Worm (Caenorhabditis elegans): Measurements from ENCODE around the gene exos-7.

The exos-7 gene

DNA sequence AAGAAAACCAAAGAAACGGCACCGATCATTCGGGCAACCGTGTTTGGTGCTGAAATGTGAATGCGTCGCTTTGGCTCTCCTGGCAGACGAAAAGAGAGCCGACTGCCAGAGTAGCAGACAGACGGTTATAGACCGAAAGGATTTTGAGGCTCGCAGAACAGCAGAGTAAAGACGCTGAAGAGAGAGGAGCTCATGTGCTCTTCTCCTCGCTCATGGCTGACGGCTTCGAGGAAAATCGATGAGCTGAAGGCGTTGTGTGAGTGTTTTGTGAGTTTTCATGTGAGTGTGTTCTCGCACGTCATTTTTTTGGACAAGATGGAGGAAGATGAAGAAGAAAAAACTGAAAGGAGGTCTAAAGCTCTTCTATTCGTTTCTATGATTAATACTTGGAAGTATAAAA is 9.8 kb upstream of the exos-7 start, which contains the start of gene sbt-1:
Gene sbt-1 (minus strand): TSS at position 62 of the 400 bp plus-strand sequence.
- TF ChIP-seq B0310.2 (tag; optimal IDR thresholded peaks at IDR 0.05) (no peak), sea-1 (GFP tag; conservative IDR thresholded peaks at IDR 0.05) (no peak), flt-1 (GFP tag; IDR thresholded peaks at IDR 0.05) (no peak), pes-1 (GFP tag; IDR thresholded peaks at IDR 0.05) (no peak), tbx-37 (GFP tag; conservative IDR thresholded peaks at IDR 0.05) (no peak), hmg-4 (GFP tag; optimal IDR thresholded peaks at IDR 0.05) (no peak), ets-7 (tag; optimal IDR thresholded peaks at IDR 0.05) (no peak), hnd-1 (tag; optimal IDR thresholded peaks at IDR 0.05) (no peak), hmbx-1 (tag; optimal IDR thresholded peaks at IDR 0.05) (no peak), F13C5.2 (tag; optimal IDR thresholded peaks at IDR 0.05) (no peak), ceh-36 (tag; optimal IDR thresholded peaks at IDR 0.05) (no peak), ama-1 (optimal IDR thresholded peaks at IDR 0.05) (no peak)

- TF ChIP-seq ets-7 (tag; optimal IDR thresholded peaks at IDR 0.05) (no peak), ama-1 (optimal IDR thresholded peaks at IDR 0.05) (no peak), F13C5.2 (tag; optimal IDR thresholded peaks at IDR 0.05) (no peak), hmg-4 (GFP tag; optimal IDR thresholded peaks at IDR 0.05) (no peak), ceh-36 (tag; optimal IDR thresholded peaks at IDR 0.05) (no peak), hmbx-1 (tag; optimal IDR thresholded peaks at IDR 0.05) (no peak)
Measured at ce11 chrV:20829511-20829910, 9.2 kb upstream of the exos-7 start, which contains the start of gene num-1. num-1 (plus strand) TSS chrV:20829811.

ce11 chrV:20830409-20830808 is 8.3 kb upstream of the exos-7 start:
- TF ChIP-seq hnd-1 (tag; optimal IDR thresholded peaks at IDR 0.05) (no peak), tbx-11 (GFP tag; IDR thresholded peaks at IDR 0.05) (no peak), pes-1 (GFP tag; IDR thresholded peaks at IDR 0.05) (no peak), ceh-36 (tag; optimal IDR thresholded peaks at IDR 0.05) (no peak), flt-1 (GFP tag; IDR thresholded peaks at IDR 0.05) (no peak)

- TF ChIP-seq flt-1 (GFP tag; IDR thresholded peaks at IDR 0.05) (no peak), ets-7 (tag; optimal IDR thresholded peaks at IDR 0.05) (no peak), pes-1 (GFP tag; IDR thresholded peaks at IDR 0.05) (no peak), sea-1 (GFP tag; conservative IDR thresholded peaks at IDR 0.05) (no peak), ama-1 (optimal IDR thresholded peaks at IDR 0.05) (no peak), hmg-4 (GFP tag; optimal IDR thresholded peaks at IDR 0.05) (no peak)
Measured at ce11 chrV:20831867-20832266, 6.8 kb upstream of the exos-7 start.

ce11 chrV:20832554-20832963 is 6.1 kb upstream of the exos-7 start:
- TF ChIP-seq pes-1 (GFP tag; IDR thresholded peaks at IDR 0.05), result 0 out of 2 replicates have a peak, but pooled peaks have one; percentile 52
- TF ChIP-seq ceh-13 (GFP tag; optimal IDR thresholded peaks at IDR 0.05), result peak; percentile 24
- TF ChIP-seq F13C5.2 (tag; optimal IDR thresholded peaks at IDR 0.05), result no peak
- 0 out of 2 replicates have a peak, but pooled peaks have one; percentile 6 for TF ChIP-seq tbx-37 (GFP tag; conservative IDR thresholded peaks at IDR 0.05)
- no peak for TF ChIP-seq ets-7 (tag; optimal IDR thresholded peaks at IDR 0.05)
- no peak for TF ChIP-seq B0310.2 (tag; optimal IDR thresholded peaks at IDR 0.05)
- TF ChIP-seq aly-1 (tag; optimal IDR thresholded peaks at IDR 0.05), result no peak
- no peak for TF ChIP-seq flt-1 (GFP tag; IDR thresholded peaks at IDR 0.05)
- TF ChIP-seq tra-4 (tag; optimal IDR thresholded peaks at IDR 0.05), result no peak
- TF ChIP-seq sea-1 (GFP tag; conservative IDR thresholded peaks at IDR 0.05), result no peak
- no peak for TF ChIP-seq hmg-4 (GFP tag; optimal IDR thresholded peaks at IDR 0.05)
- no peak for TF ChIP-seq hmbx-1 (tag; optimal IDR thresholded peaks at IDR 0.05)
- TF ChIP-seq ama-1 (optimal IDR thresholded peaks at IDR 0.05), result no peak
- no peak for TF ChIP-seq scrt-1 (GFP tag; IDR thresholded peaks at IDR 0.05)

ce11 chrV:20837765-20838164 is 900 bp upstream of the exos-7 start, which contains the start of gene mrps-12:
mrps-12 (plus strand) TSS chrV:20838080.
- 0 out of 2 replicates have a peak, but pooled peaks have one; percentile 3 for TF ChIP-seq pes-1 (GFP tag; IDR thresholded peaks at IDR 0.05)
- no peak for TF ChIP-seq tra-4 (tag; optimal IDR thresholded peaks at IDR 0.05)
- TF ChIP-seq scrt-1 (GFP tag; IDR thresholded peaks at IDR 0.05), result no peak

ce11 chrV:20839307-20839909 is 743 bp downstream of the exos-7 start:
- TF ChIP-seq pes-1 (GFP tag; IDR thresholded peaks at IDR 0.05), result peak; percentile 63
- TF ChIP-seq sea-1 (GFP tag; conservative IDR thresholded peaks at IDR 0.05), result 0 out of 2 replicates have a peak, but pooled peaks have one; percentile 29

ce11 chrV:20841484-20841883 is 2.8 kb downstream of the exos-7 start:
- TF ChIP-seq tbx-11 (GFP tag; IDR thresholded peaks at IDR 0.05), result no peak
- no peak for TF ChIP-seq F13C5.2 (tag; optimal IDR thresholded peaks at IDR 0.05)
- no peak for TF ChIP-seq tbx-37 (GFP tag; conservative IDR thresholded peaks at IDR 0.05)
- no peak for TF ChIP-seq hnd-1 (tag; optimal IDR thresholded peaks at IDR 0.05)
- TF ChIP-seq tra-4 (tag; optimal IDR thresholded peaks at IDR 0.05), result no peak
- no peak for TF ChIP-seq pes-1 (GFP tag; IDR thresholded peaks at IDR 0.05)
- no peak for TF ChIP-seq aly-1 (tag; optimal IDR thresholded peaks at IDR 0.05)
- no peak for TF ChIP-seq ceh-13 (GFP tag; optimal IDR thresholded peaks at IDR 0.05)

Data from whole organism, early embryonic.